Worm (Caenorhabditis elegans): ENCODE data around the gene M153.5.

The M153.5 gene

ce11 chrX:12143693-12144092, at the start of gene M153.5:
TSS of gene M153.5 (plus strand) at chrX:12143993.
- no peak for TF ChIP-seq mab-5 (tag; optimal IDR thresholded peaks at IDR 0.05)
- no peak for TF ChIP-seq sem-2 (GFP tag; optimal IDR thresholded peaks at IDR 0.05)
- TF ChIP-seq nhr-237 (tag; optimal IDR thresholded peaks at IDR 0.05), result no peak
- no peak for TF ChIP-seq snpc-4 (tag; optimal IDR thresholded peaks at IDR 0.05)
- TF ChIP-seq nhr-12 (tag; optimal IDR thresholded peaks at IDR 0.05), result no peak
- TF ChIP-seq nhr-76 (tag; optimal IDR thresholded peaks at IDR 0.05), result no peak
- no peak for TF ChIP-seq M03D4.4 (tag; optimal IDR thresholded peaks at IDR 0.05)
- no peak for TF ChIP-seq zip-8 (tag; optimal IDR thresholded peaks at IDR 0.05)
- no peak for TF ChIP-seq ceh-83 (GFP tag; optimal IDR thresholded peaks at IDR 0.05)
- TF ChIP-seq mep-1 (tag; optimal IDR thresholded peaks at IDR 0.05), result no peak

ce11 chrX:12095200-12095599, 48.6 kb upstream of the M153.5 start:
- no peak for TF ChIP-seq zip-8 (tag; optimal IDR thresholded peaks at IDR 0.05)
- TF ChIP-seq mab-5 (tag; optimal IDR thresholded peaks at IDR 0.05), result no peak
- no peak for TF ChIP-seq elt-3 (tag; optimal IDR thresholded peaks at IDR 0.05)
- no peak for TF ChIP-seq ces-1 (GFP tag; optimal IDR thresholded peaks at IDR 0.05)
- no peak for TF ChIP-seq ztf-11 (tag; optimal IDR thresholded peaks at IDR 0.05)
- TF ChIP-seq nhr-2 (tag; optimal IDR thresholded peaks at IDR 0.05), result no peak
- TF ChIP-seq elt-1 (tag; optimal IDR thresholded peaks at IDR 0.05; ENCODE audit: borderline replicate concordance, insufficient read depth), result no peak
- no peak for TF ChIP-seq ceh-83 (GFP tag; optimal IDR thresholded peaks at IDR 0.05)
- TF ChIP-seq mls-2 (tag; optimal IDR thresholded peaks at IDR 0.05), result no peak
- TF ChIP-seq ham-2 (GFP tag; optimal IDR thresholded peaks at IDR 0.05), result no peak
- no peak for TF ChIP-seq hlh-1 (tag; optimal IDR thresholded peaks at IDR 0.05)
- no peak for TF ChIP-seq sptf-1 (tag; optimal IDR thresholded peaks at IDR 0.05)
- no peak for TF ChIP-seq tbx-8 (GFP tag; optimal IDR thresholded peaks at IDR 0.05)
- no peak for TF ChIP-seq snpc-4 (tag; optimal IDR thresholded peaks at IDR 0.05)
- TF ChIP-seq ceh-39 (tag; optimal IDR thresholded peaks at IDR 0.05), result no peak

ce11 chrX:12097995-12098394, 45.8 kb upstream of the M153.5 start:
- TF ChIP-seq ceh-43 (GFP tag; optimal IDR thresholded peaks at IDR 0.05) (no peak), flh-1 (GFP tag; optimal IDR thresholded peaks at IDR 0.05) (no peak), ceh-83 (GFP tag; optimal IDR thresholded peaks at IDR 0.05) (no peak), elt-1 (tag; optimal IDR thresholded peaks at IDR 0.05; ENCODE audit: borderline replicate concordance, insufficient read depth) (no peak), pha-4 (tag; optimal IDR thresholded peaks at IDR 0.05) (no peak), ceh-39 (tag; optimal IDR thresholded peaks at IDR 0.05) (no peak), nhr-2 (tag; optimal IDR thresholded peaks at IDR 0.05) (no peak), nhr-237 (tag; optimal IDR thresholded peaks at IDR 0.05) (no peak)

- TF ChIP-seq lsy-2 (tag; optimal IDR thresholded peaks at IDR 0.05), result no peak
- no peak for TF ChIP-seq sptf-1 (tag; optimal IDR thresholded peaks at IDR 0.05)
- TF ChIP-seq elt-3 (tag; optimal IDR thresholded peaks at IDR 0.05), result no peak
- TF ChIP-seq M03D4.4 (tag; optimal IDR thresholded peaks at IDR 0.05), result no peak
- no peak for TF ChIP-seq ham-2 (GFP tag; optimal IDR thresholded peaks at IDR 0.05)
- no peak for TF ChIP-seq mls-2 (tag; optimal IDR thresholded peaks at IDR 0.05)
- TF ChIP-seq lin-13 (tag; optimal IDR thresholded peaks at IDR 0.05), result no peak
- no peak for TF ChIP-seq drap-1 (GFP tag; optimal IDR thresholded peaks at IDR 0.05)
- TF ChIP-seq nhr-76 (tag; optimal IDR thresholded peaks at IDR 0.05), result no peak
- no peak for TF ChIP-seq lin-32 (GFP tag; optimal IDR thresholded peaks at IDR 0.05)
- no peak for TF ChIP-seq bed-3 (GFP tag; optimal IDR thresholded peaks at IDR 0.05)
- TF ChIP-seq ces-1 (GFP tag; optimal IDR thresholded peaks at IDR 0.05), result no peak
Observed at ce11 chrX:12103712-12104111, 40.1 kb upstream of the M153.5 start, which contains the start of gene W03G11.3. TSS of gene W03G11.3 (minus strand) at chrX:12103812.

ce11 chrX:12104630-12105029, 39.2 kb upstream of the M153.5 start, which contains the start of gene col-181:
TSS of gene col-181 (plus strand) at chrX:12104930.
- TF ChIP-seq ceh-43 (GFP tag; optimal IDR thresholded peaks at IDR 0.05), result no peak
- TF ChIP-seq unc-62 (GFP tag; optimal IDR thresholded peaks at IDR 0.05), result no peak

ce11 chrX:12105458-12105857, 38.3 kb upstream of the M153.5 start:
- no peak for TF ChIP-seq nhr-76 (tag; optimal IDR thresholded peaks at IDR 0.05)
- no peak for TF ChIP-seq cnd-1 (tag; optimal IDR thresholded peaks at IDR 0.05)
- no peak for TF ChIP-seq unc-120 (tag; optimal IDR thresholded peaks at IDR 0.05; ENCODE audit: poor library complexity, severe bottlenecking)
- no peak for TF ChIP-seq mls-2 (tag; optimal IDR thresholded peaks at IDR 0.05)
- TF ChIP-seq sem-2 (GFP tag; optimal IDR thresholded peaks at IDR 0.05), result no peak
- no peak for TF ChIP-seq nhr-12 (tag; optimal IDR thresholded peaks at IDR 0.05)
- TF ChIP-seq ceh-83 (GFP tag; optimal IDR thresholded peaks at IDR 0.05), result no peak
- TF ChIP-seq flh-1 (GFP tag; optimal IDR thresholded peaks at IDR 0.05), result no peak
- no peak for TF ChIP-seq lin-32 (GFP tag; optimal IDR thresholded peaks at IDR 0.05)
- TF ChIP-seq tbx-8 (GFP tag; optimal IDR thresholded peaks at IDR 0.05), result no peak
- no peak for TF ChIP-seq pha-4 (tag; optimal IDR thresholded peaks at IDR 0.05)
